Worm (Caenorhabditis elegans) whole organism, early embryonic: ENCODE results near the gene wdr-83.

Source experiments
- B0310.2 ChIP-seq: sonication (generic microtip); optimal IDR thresholded peaks from 2 replicates; lab custom pipeline; 2016; ENCODE audit warnings: mild to moderate bottlenecking, missing genetic modification characterization, missing compliant biosample characterization
- F13C5.2 ChIP-seq: sonication (generic microtip); optimal IDR thresholded peaks from 2 replicates; lab custom pipeline; 2017; ENCODE audit warnings: mild to moderate bottlenecking, missing genetic modification characterization, inconsistent platforms, missing compliant biosample characterization
- aly-1 ChIP-seq: sonication (generic microtip); optimal IDR thresholded peaks from 2 replicates; lab custom pipeline; 2016; ENCODE audit warnings: missing genetic modification characterization, missing compliant biosample characterization
- ama-1 ChIP-seq: fragments of 150-350 bp; optimal IDR thresholded peaks from 2 replicates; lab custom pipeline; 2014
- ceh-13 ChIP-seq: fragments of 200-800 bp; sonication (Bioruptor generic); optimal IDR thresholded peaks from 2 replicates; lab custom pipeline; 2018; ENCODE audit warnings: mild to moderate bottlenecking, missing genetic modification characterization, missing compliant biosample characterization
- flt-1 ChIP-seq: fragments of 200-800 bp; sonication (Bioruptor generic); IDR thresholded peaks from 2 replicates; pipeline ENCODE4 v1.3.6; 2022; ENCODE audit warnings: missing genetic modification characterization, missing compliant biosample characterization
- hmbx-1 ChIP-seq: sonication (generic microtip); optimal IDR thresholded peaks from 2 replicates; lab custom pipeline; 2016; ENCODE audit warnings: mild to moderate bottlenecking, missing genetic modification characterization, missing compliant biosample characterization
- hmg-4 ChIP-seq: fragments of 200-800 bp; sonication (Bioruptor generic); optimal IDR thresholded peaks from 2 replicates; lab custom pipeline; 2018; ENCODE audit warnings: mild to moderate bottlenecking, missing genetic modification characterization, missing compliant biosample characterization
- hnd-1 ChIP-seq: sonication (generic microtip); optimal IDR thresholded peaks from 2 replicates; lab custom pipeline; 2016; ENCODE audit warnings: missing genetic modification characterization, missing compliant biosample characterization
- pes-1 ChIP-seq: fragments of 200-800 bp; sonication (Bioruptor generic); IDR thresholded peaks from 2 replicates; pipeline ENCODE4 v1.3.6; 2022; ENCODE audit warnings: missing genetic modification reagents, missing genetic modification characterization, missing compliant biosample characterization
- scrt-1 ChIP-seq: fragments of 200-800 bp; sonication (Bioruptor generic); IDR thresholded peaks from 2 replicates; pipeline ENCODE4 v1.3.6; 2022; ENCODE audit warnings: missing genetic modification characterization, missing compliant biosample characterization
- sea-1 ChIP-seq: fragments of 200-800 bp; sonication (Bioruptor generic); conservative IDR thresholded peaks from 2 replicates; pipeline ENCODE4 v1.3.6; 2022; ENCODE audit warnings: missing genetic modification characterization, missing compliant biosample characterization
- tbx-11 ChIP-seq: fragments of 200-800 bp; sonication (Bioruptor generic); IDR thresholded peaks from 2 replicates; pipeline ENCODE4 v1.3.6; 2022; ENCODE audit warnings: missing genetic modification characterization, missing compliant biosample characterization
- tbx-37 ChIP-seq: fragments of 200-800 bp; sonication (Bioruptor generic); conservative IDR thresholded peaks from 2 replicates; pipeline ENCODE4 v1.3.6; 2022; ENCODE audit warnings: missing genetic modification reagents, missing genetic modification characterization, missing compliant biosample characterization

DNA sequence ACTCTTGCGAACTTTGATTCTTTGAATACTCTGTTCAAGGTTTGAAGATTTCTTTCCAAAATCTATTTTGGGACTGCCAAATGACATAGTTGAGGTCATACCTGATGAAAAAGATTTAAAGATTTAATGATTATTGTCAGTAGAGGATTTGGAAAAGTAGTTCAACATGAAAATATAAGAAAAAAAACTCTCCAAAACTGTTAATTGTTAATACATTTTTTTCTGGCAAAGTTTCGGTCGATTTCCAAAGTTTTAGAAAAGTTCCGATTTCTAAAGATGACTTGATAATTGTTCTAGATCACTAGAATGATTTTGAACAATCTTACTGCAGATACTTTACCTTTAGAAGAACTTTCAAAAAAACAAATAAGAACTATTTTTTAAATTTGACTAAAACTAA, 39.8 kb upstream of the wdr-83 start, which contains the start of gene C27A2.7:
- TF ChIP-seq pes-1 (GFP tag; lab: Robert Waterston, UW) (no peak), sea-1 (GFP tag; lab: Robert Waterston, UW) (no peak), aly-1 (tag; lab: Kevin White, UChicago) (no peak), hnd-1 (tag; lab: Kevin White, UChicago) (no peak), hmg-4 (GFP tag; lab: Kevin White, UChicago) (no peak), ceh-13 (GFP tag; lab: Kevin White, UChicago) (no peak), B0310.2 (tag; lab: Kevin White, UChicago) (no peak), scrt-1 (GFP tag; lab: Robert Waterston, UW) (no peak), F13C5.2 (no peak), tbx-37 (no peak), ama-1 (lab: Kevin White, UChicago) (no peak), hmbx-1 (no peak), tbx-11 (GFP tag; lab: Robert Waterston, UW) (no peak), flt-1 (no peak)
